Worm (Caenorhabditis elegans): ENCODE results near the gene fbxa-111.
A peak's percentile ranks its signal among the peaks of the same experiment; 100 is the strongest.

Gene fbxa-111

DNA sequence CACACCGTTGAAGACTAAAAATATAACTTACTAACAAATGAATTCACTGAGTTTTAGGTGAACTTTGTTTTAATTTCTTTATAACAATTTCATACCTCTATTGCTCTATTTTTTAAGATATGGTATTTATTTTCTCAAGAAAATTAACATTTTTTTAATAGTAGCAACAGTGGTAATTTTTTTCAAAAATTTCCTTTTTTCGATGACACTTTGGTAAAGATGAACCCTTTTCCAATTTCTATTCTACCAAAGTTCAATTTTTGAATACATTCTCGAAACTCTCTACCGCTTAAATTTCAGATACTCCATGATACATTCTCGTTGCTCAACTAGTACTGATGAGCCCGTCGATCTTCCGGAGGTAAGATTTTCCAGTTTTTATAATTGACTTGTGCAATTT is 37.6 kb downstream of the fbxa-111 start, which contains the start of gene nhr-116:
nhr-116 (plus strand) TSS at position 301 of the 400 bp plus-strand sequence.
- TF ChIP-seq nhr-76 (tag; optimal IDR thresholded peaks at IDR 0.05): no peak
- no peak for TF ChIP-seq mes-2 (tag; optimal IDR thresholded peaks at IDR 0.05; ENCODE audit: poor library complexity, severe bottlenecking)
- no peak for TF ChIP-seq nhr-111 (GFP tag; optimal IDR thresholded peaks at IDR 0.05)

DNA sequence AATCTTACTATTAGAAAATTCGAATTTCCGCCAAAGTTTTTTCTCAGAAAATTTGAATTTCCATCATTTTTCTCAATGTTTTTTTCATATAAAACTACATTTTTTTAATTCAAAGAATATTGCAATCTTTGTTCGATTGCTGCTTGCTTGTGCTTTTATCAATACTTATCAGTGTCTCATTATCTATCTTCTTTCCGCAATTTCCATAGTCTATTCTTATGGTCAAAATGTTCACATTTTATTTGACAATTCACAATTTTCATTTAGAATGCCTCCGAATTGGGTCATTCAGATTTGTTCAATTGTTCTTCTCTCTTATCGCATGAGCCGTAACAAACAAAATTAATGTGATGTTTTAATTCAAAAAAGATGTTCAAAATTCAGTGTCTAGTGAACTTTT is 38.2 kb downstream of the fbxa-111 start:
- TF ChIP-seq pqm-1 (tag; optimal IDR thresholded peaks at IDR 0.05) (peak; percentile 69), dmd-6 (GFP tag; IDR thresholded peaks at IDR 0.05) (peak; percentile 54; the same call in 1 of the 2 replicates), vab-7 (GFP tag; IDR thresholded peaks at IDR 0.05) (no peak), nhr-28 (tag; optimal IDR thresholded peaks at IDR 0.05) (peak; percentile 49)

DNA sequence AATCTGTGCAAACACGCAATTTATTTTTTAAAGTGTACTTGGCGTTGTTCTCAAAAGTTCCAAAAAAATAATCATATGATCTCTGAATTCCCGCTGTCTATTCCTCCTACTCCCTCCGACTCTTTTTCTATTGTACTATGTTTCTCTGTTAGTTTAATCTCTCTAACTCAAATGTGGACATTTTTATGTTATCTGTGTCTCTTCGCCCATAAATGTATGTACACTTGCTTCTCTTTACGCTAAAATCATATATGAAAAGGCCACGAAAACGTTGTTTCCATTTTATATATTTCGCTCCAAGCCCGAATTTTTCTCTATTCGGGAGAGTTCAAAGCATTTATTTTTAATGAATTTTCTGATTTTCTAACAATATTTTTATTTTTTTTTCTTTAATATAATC is 38.6 kb downstream of the fbxa-111 start:
- TF ChIP-seq dmd-6 (GFP tag; IDR thresholded peaks at IDR 0.05) (0 out of 2 replicates have a peak, but pooled peaks have one; percentile 20), set-16 (GFP tag; IDR thresholded peaks at IDR 0.05) (no peak)

DNA sequence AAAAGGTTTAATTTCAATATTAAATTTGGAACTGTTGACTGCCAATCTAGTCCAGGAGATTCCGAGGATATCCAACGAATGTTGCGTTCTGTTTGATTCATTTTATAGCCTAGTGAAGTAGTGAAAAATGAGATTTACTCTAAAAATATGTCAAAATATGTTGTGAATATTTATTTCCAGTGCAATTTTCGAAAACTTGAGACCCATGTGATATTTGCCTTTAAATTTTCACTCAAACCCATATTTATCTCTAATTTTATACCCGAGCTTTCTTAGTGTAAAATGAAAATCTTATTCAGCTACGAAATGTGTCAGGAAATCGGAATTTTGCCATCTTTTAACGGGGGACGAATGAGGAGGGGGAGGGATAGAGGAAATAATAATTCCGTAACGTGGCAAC is 39.6 kb downstream of the fbxa-111 start, which contains the start of gene F09C6.16:
F09C6.16 (minus strand) TSS at position 101 of the 400 bp plus-strand sequence.
- TF ChIP-seq unc-62 (GFP tag; optimal IDR thresholded peaks at IDR 0.05 in 1 of 2) (peak in 1 of 2 experiments; percentile 6), unc-62 (tag; optimal IDR thresholded peaks at IDR 0.05) (no peak), sdz-12 (GFP tag; optimal IDR thresholded peaks at IDR 0.05) (no peak), ceh-44 (GFP tag; IDR thresholded peaks at IDR 0.05) (no peak), pha-4 (GFP tag; IDR thresholded peaks at IDR 0.05) (no peak), pha-4 (tag; optimal IDR thresholded peaks at IDR 0.05) (no peak), nhr-237 (tag; optimal IDR thresholded peaks at IDR 0.05) (no peak)

DNA sequence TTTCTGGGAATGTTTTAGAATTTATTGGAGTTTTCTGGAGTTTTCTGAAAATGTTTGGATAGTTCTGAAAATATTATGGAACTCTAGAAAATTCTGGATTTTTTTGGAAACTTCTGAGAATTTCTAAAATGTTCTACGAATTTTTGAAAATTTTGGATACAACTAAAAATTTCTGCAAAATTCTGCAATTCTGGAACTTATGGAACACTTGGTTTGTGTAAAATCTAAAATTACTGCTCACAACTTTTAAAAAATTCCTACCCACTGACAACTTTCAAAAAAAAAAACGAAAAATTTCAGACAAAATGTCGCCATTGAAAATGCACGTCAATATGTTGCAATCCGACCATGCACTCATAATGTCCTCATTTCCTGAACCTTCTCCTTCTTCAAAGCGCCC is 44.9 kb downstream of the fbxa-111 start, which contains the start of gene nhr-262:
nhr-262 (plus strand) TSS at position 301 of the 400 bp plus-strand sequence.
- TF ChIP-seq zfp-3 (GFP tag; conservative IDR thresholded peaks at IDR 0.05) (no peak), lim-7 (GFP tag; IDR thresholded peaks at IDR 0.05) (no peak), snpc-1.2 (GFP tag; IDR thresholded peaks at IDR 0.05) (no peak), nhr-25 (tag; optimal IDR thresholded peaks at IDR 0.05; ENCODE audit: borderline replicate concordance, insufficient read depth) (no peak), nhr-48 (tag; optimal IDR thresholded peaks at IDR 0.05) (no peak), php-3 (GFP tag; IDR thresholded peaks at IDR 0.05) (no peak), jun-1 (tag; optimal IDR thresholded peaks at IDR 0.05) (no peak), hif-1 (tag; optimal IDR thresholded peaks at IDR 0.05) (no peak), mxl-3 (GFP tag; optimal IDR thresholded peaks at IDR 0.05) (no peak), ZK546.5 (tag; optimal IDR thresholded peaks at IDR 0.05) (no peak), ceh-44 (GFP tag; IDR thresholded peaks at IDR 0.05) (no peak), F49E8.2 (tag; optimal IDR thresholded peaks at IDR 0.05; ENCODE audit: borderline replicate concordance) (no peak), nhr-10 (tag; optimal IDR thresholded peaks at IDR 0.05) (no peak), hlh-11 (tag; optimal IDR thresholded peaks at IDR 0.05) (no peak), fos-1 (tag; optimal IDR thresholded peaks at IDR 0.05) (no peak), Y5F2A.4 (GFP tag; optimal IDR thresholded peaks at IDR 0.05) (no peak), ces-1 (GFP tag; optimal IDR thresholded peaks at IDR 0.05) (no peak), T20F7.1 (GFP tag; optimal IDR thresholded peaks at IDR 0.05) (no peak), F26F4.8 (GFP tag; conservative IDR thresholded peaks at IDR 0.05) (no peak)

All from whole organism, L4 larva.